Worm (Caenorhabditis elegans) whole organism, late embryonic: ENCODE data around the gene B0457.6.

Experiments
- ama-1 ChIP-seq: fragments of 150-350 bp; optimal IDR thresholded peaks from 2 replicates; lab custom pipeline; 2014
- dmd-4 ChIP-seq: sonication (generic microtip); optimal IDR thresholded peaks from 2 replicates; lab custom pipeline; 2016; ENCODE audit warnings: borderline replicate concordance, missing genetic modification characterization, missing compliant biosample characterization
- fkh-10 ChIP-seq: fragments of 150-350 bp; optimal IDR thresholded peaks from 2 replicates; lab custom pipeline; 2014; ENCODE audit warnings: missing biosample characterization, missing genetic modification reagents, missing genetic modification characterization
- hlh-8 ChIP-seq: sonication (generic microtip); optimal IDR thresholded peaks from 2 replicates; lab custom pipeline; 2016; ENCODE audit warnings: missing genotype, missing genetic modification characterization, missing compliant biosample characterization
- nhr-11 ChIP-seq: fragments of 150-350 bp; optimal IDR thresholded peaks from 2 replicates; lab custom pipeline; 2014; ENCODE audit warnings: missing biosample characterization, missing genetic modification characterization
- pqm-1 ChIP-seq: sonication (generic microtip); optimal IDR thresholded peaks from 2 replicates; lab custom pipeline; 2016; ENCODE audit warnings: missing genetic modification characterization, missing compliant biosample characterization
- rnt-1 ChIP-seq: sonication (generic microtip); optimal IDR thresholded peaks from 2 replicates; lab custom pipeline; 2016; ENCODE audit warnings: missing genetic modification characterization, missing compliant biosample characterization

DNA sequence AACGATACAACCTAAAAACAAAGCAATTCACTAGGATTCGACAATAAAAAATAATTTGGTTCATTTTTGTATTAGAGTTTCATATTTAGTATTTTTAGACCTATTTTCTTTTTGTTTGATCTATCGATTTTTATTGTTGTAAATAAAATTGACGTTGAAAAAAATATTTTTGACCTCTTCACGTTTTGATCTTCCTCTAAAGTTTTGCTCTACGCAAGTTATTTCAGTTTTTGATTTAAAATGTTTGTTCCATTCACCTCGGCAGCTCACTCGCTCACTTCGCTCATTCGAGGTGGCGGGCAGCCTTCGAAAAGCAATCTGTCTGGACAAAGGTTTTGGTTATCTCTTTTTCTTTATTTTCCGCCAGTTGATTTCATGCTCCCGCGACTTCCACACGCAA, 8.5 kb downstream of the B0457.6 start, which contains the start of gene enol-1:
- TF ChIP-seq fkh-10 (no peak), rnt-1 (no peak), nhr-11 (no peak), dmd-4 (tag; lab: Kevin White, UChicago) (no peak), ama-1 (lab: Kevin White, UChicago) (no peak), hlh-8 (tag; lab: Kevin White, UChicago) (no peak), pqm-1 (no peak)
